Fruit fly (Drosophila melanogaster) whole organism, pupa: Measurements from ENCODE around the gene CG13937.
A peak's percentile ranks its signal among the peaks of the same experiment; 100 is the strongest.

ENCODE experiments used
- CG12605 ChIP-seq: fragments of 200-800 bp; sonication (Bioruptor generic); IDR thresholded peaks from 2 replicates; pipeline ENCODE4 v1.3.6; 2022; ENCODE audit warnings: missing biosample characterization, missing genetic modification characterization
- CG14655 ChIP-seq: fragments of 200-800 bp; sonication (Bioruptor generic); optimal IDR thresholded peaks from 3 replicates; lab custom pipeline; 2017; ENCODE audit warnings: mild to moderate bottlenecking, missing biosample characterization, missing genetic modification reagents, missing genetic modification characterization
- CG32121 ChIP-seq: fragments of 200-800 bp; sonication (Bioruptor generic); IDR thresholded peaks from 2 replicates; pipeline ENCODE4 v1.3.6; 2022; ENCODE audit warnings: missing biosample characterization, missing genetic modification characterization
- CG34367 ChIP-seq: fragments of 200-800 bp; sonication (Bioruptor generic); optimal IDR thresholded peaks from 2 replicates; lab custom pipeline; 2018; ENCODE audit warnings: missing biosample characterization, mild to moderate bottlenecking, missing genetic modification characterization
- CG4496 ChIP-seq: fragments of 200-800 bp; sonication (Bioruptor generic); IDR thresholded peaks from 3 replicates; pipeline ENCODE4 v1.3.6; 2022; ENCODE audit warnings: missing biosample characterization, missing genetic modification characterization
- CG8159 ChIP-seq: fragments of 200-800 bp; sonication (Bioruptor generic); optimal IDR thresholded peaks from 3 replicates; lab custom pipeline; 2018; ENCODE audit warnings: missing biosample characterization, mild to moderate bottlenecking, missing genetic modification characterization, moderate library complexity
- CG9948 ChIP-seq: fragments of 200-800 bp; sonication (Bioruptor generic); optimal IDR thresholded peaks from 2 replicates; lab custom pipeline; 2018; ENCODE audit warnings: missing biosample characterization, mild to moderate bottlenecking, missing genetic modification characterization, moderate library complexity
- EcR ChIP-seq: fragments of 200-800 bp; sonication (Bioruptor generic); optimal IDR thresholded peaks from 3 replicates; lab custom pipeline; 2019; ENCODE audit warnings: missing biosample characterization, missing genetic modification characterization, mild to moderate bottlenecking, moderate library complexity, missing genetic modification reagents
- fd96Ca ChIP-seq: fragments of 200-800 bp; sonication (Bioruptor generic); IDR thresholded peaks from 3 replicates; pipeline ENCODE4 v1.3.6; 2022; ENCODE audit warnings: missing biosample characterization, missing genetic modification characterization

- TF ChIP-seq CG4496 (GFP tag; lab: Robert Waterston, UW) (no peak), CG34367 (tag; lab: Kevin White, UChicago) (peak; percentile 22), CG9948 (tag; lab: Kevin White, UChicago) (peak; percentile 37), EcR (GFP tag; lab: Kevin White, UChicago) (no peak), CG32121 (GFP tag; lab: Robert Waterston, UW) (peak; percentile 20; the same call in 1 of the 2 replicates), CG12605 (GFP tag; lab: Robert Waterston, UW) (no peak), fd96Ca (GFP tag; lab: Robert Waterston, UW) (no peak), CG14655 (GFP tag; lab: Kevin White, UChicago) (no peak), CG8159 (tag; lab: Kevin White, UChicago) (peak; percentile 62)
Observed at dm6 chr3L:1856467-1857350, 26.1 kb downstream of the CG13937 start, which contains the start of gene CG12024.
